Worm (Caenorhabditis elegans) whole organism, L3 larva: ENCODE results near the gene Y51H7C.3.

Experiments
- R02D3.7 ChIP-seq: fragments of 150-350 bp; optimal IDR thresholded peaks from 2 replicates; lab custom pipeline; 2014; ENCODE audit warnings: missing biosample characterization, missing genetic modification characterization
- ZK546.5 ChIP-seq: sonication (generic microtip); optimal IDR thresholded peaks from 2 replicates; lab custom pipeline; 2017; ENCODE audit warnings: missing biosample characterization, missing genetic modification characterization
- ama-1 ChIP-seq: fragments of 150-350 bp; optimal IDR thresholded peaks from 2 replicates; lab custom pipeline; 2018
- ceh-16 ChIP-seq: sonication (generic microtip); optimal IDR thresholded peaks from 2 replicates; lab custom pipeline; 2017; ENCODE audit warnings: missing biosample characterization, missing genetic modification characterization
- ceh-28 ChIP-seq: fragments of 150-350 bp; optimal IDR thresholded peaks from 2 replicates; lab custom pipeline; 2014; ENCODE audit warnings: missing biosample characterization, missing genetic modification reagents, missing genetic modification characterization
- ceh-82 ChIP-seq: fragments of 150-350 bp; optimal IDR thresholded peaks from 2 replicates; lab custom pipeline; 2014; ENCODE audit warnings: missing biosample characterization, missing genetic modification characterization
- egl-5 ChIP-seq: fragments of 150-350 bp; optimal IDR thresholded peaks from 2 replicates; lab custom pipeline; 2017; ENCODE audit warnings: missing biosample characterization, missing genetic modification reagents, missing genetic modification characterization, inconsistent platforms
- elt-1 ChIP-seq: fragments of 150-350 bp; optimal IDR thresholded peaks from 2 replicates; lab custom pipeline; 2014; ENCODE audit warnings: missing biosample characterization, missing genetic modification characterization
- elt-2 ChIP-seq: sonication (generic microtip); optimal IDR thresholded peaks from 2 replicates; lab custom pipeline; 2016; ENCODE audit warnings: missing genetic modification reagents, mild to moderate bottlenecking, missing genetic modification characterization, missing compliant biosample characterization
- elt-3 ChIP-seq, 3 experiments: fragments of 150-350 bp in 1 of 3; sonication (generic microtip) in 2 of 3; optimal IDR thresholded peaks; 2 replicates in 2 of 3; 4 replicates in 1 of 3; lab custom pipeline; 2014 to 2017; ENCODE audit warnings: missing biosample characterization in 3 of 3, missing genetic modification characterization in 3 of 3
- fkh-10 ChIP-seq: sonication (generic microtip); optimal IDR thresholded peaks from 2 replicates; lab custom pipeline; 2017; ENCODE audit warnings: missing biosample characterization, missing genetic modification reagents, missing genetic modification characterization
- fos-1 ChIP-seq: fragments of 150-350 bp; optimal IDR thresholded peaks from 2 replicates; lab custom pipeline; 2014; ENCODE audit warnings: missing biosample characterization, missing genetic modification characterization
- lin-15B ChIP-seq: fragments of 150-350 bp; optimal IDR thresholded peaks from 2 replicates; lab custom pipeline; 2014; ENCODE audit warnings: missing biosample characterization, missing genetic modification characterization
- mml-1 ChIP-seq: fragments of 150-350 bp; sonication (generic microtip); optimal IDR thresholded peaks from 3 replicates; lab custom pipeline; 2014; ENCODE audit warnings: missing biosample characterization, missing genetic modification characterization
- nhr-11 ChIP-seq: fragments of 150-350 bp; optimal IDR thresholded peaks from 2 replicates; lab custom pipeline; 2014; ENCODE audit warnings: missing biosample characterization, missing genetic modification characterization
- nhr-25 ChIP-seq: sonication (generic microtip); optimal IDR thresholded peaks from 2 replicates; lab custom pipeline; 2017; ENCODE audit warnings: missing biosample characterization, missing genetic modification characterization
- nhr-43 ChIP-seq: sonication (generic microtip); optimal IDR thresholded peaks from 2 replicates; lab custom pipeline; 2016; ENCODE audit warnings: mild to moderate bottlenecking, missing genetic modification characterization, missing compliant biosample characterization; ENCODE audit not compliant: poor library complexity, severe bottlenecking
- nhr-76 ChIP-seq: fragments of 150-350 bp; sonication (generic microtip); optimal IDR thresholded peaks from 5 replicates; lab custom pipeline; 2014; ENCODE audit warnings: missing biosample characterization, missing genetic modification characterization
- nhr-77 ChIP-seq: fragments of 150-350 bp; optimal IDR thresholded peaks from 2 replicates; lab custom pipeline; 2014; ENCODE audit warnings: missing biosample characterization, missing genetic modification characterization
- sea-2 ChIP-seq: fragments of 150-350 bp; sonication (generic microtip); optimal IDR thresholded peaks from 4 replicates; lab custom pipeline; 2014; ENCODE audit warnings: missing biosample characterization, missing genetic modification reagents, missing genetic modification characterization
- skn-1 ChIP-seq: fragments of 150-350 bp; optimal IDR thresholded peaks from 2 replicates; lab custom pipeline; 2014; ENCODE audit warnings: missing biosample characterization, missing genetic modification characterization
- snpc-4 ChIP-seq: fragments of 150-350 bp; optimal IDR thresholded peaks from 2 replicates; lab custom pipeline; 2014; ENCODE audit warnings: missing biosample characterization, missing genetic modification characterization
- tbx-2 ChIP-seq: sonication (generic microtip); optimal IDR thresholded peaks from 2 replicates; lab custom pipeline; 2016; ENCODE audit warnings: mild to moderate bottlenecking, missing genetic modification characterization, missing compliant biosample characterization
- unc-39 ChIP-seq: sonication (generic microtip); optimal IDR thresholded peaks from 4 replicates; lab custom pipeline; 2017; ENCODE audit warnings: missing biosample characterization, missing genetic modification characterization
- unc-62 ChIP-seq: fragments of 150-350 bp; sonication (generic microtip); optimal IDR thresholded peaks from 4 replicates; lab custom pipeline; 2014; ENCODE audit warnings: missing biosample characterization, missing genetic modification reagents, missing genetic modification characterization
- ztf-11 ChIP-seq: fragments of 150-350 bp; optimal IDR thresholded peaks from 2 replicates; lab custom pipeline; 2014; ENCODE audit warnings: missing biosample characterization, missing genetic modification characterization
- ztf-4 ChIP-seq: fragments of 150-350 bp; optimal IDR thresholded peaks from 2 replicates; lab custom pipeline; 2014; ENCODE audit warnings: missing biosample characterization, missing genetic modification characterization

Y51H7C.3 gene

ce11 chrII:1403056-1403455 is 35.2 kb upstream of the Y51H7C.3 start, which contains the start of the genes Y51H7C.41 and cogc-4:
Gene Y51H7C.41, plus strand, starts transcription at chrII:1403321.
Gene cogc-4, plus strand, starts transcription at chrII:1403441.
- no peak for TF ChIP-seq nhr-25 (tag; lab: Kevin White, UChicago)
- TF ChIP-seq fos-1 = no peak
- TF ChIP-seq tbx-2 (tag; lab: Kevin White, UChicago) = no peak
- TF ChIP-seq unc-62 (GFP tag; lab: Kevin White, UChicago) = no peak
- TF ChIP-seq mml-1 = no peak
- TF ChIP-seq ama-1 (lab: Kevin White, UChicago) = no peak
- no peak for TF ChIP-seq nhr-76 (tag; lab: Kevin White, UChicago)
- no peak for TF ChIP-seq ztf-11 (tag; lab: Kevin White, UChicago)
- no peak for TF ChIP-seq fkh-10 (GFP tag; lab: Kevin White, UChicago)

DNA sequence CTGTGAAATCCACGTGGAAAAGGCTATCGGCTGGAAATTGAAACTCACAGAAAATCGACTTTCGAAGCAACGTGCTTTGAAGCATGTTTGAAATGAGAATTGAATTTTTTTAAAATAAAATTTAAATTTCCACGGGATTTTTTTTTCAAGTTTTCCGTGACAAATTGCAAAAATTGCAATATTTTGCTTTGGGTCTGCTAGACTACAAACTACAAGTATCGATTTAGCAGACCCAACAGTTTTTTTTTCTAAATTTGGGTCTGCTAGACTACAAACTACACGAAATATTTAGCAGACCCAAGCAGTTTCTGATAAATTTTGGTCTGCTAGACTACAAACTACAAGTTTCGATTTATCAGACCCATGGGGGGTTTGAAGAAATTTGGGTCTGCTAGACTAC is 26.9 kb upstream of the Y51H7C.3 start, which contains the start of gene Y51H7C.9:
TSS of gene Y51H7C.9 (minus strand) at position 101 of the 400 bp plus-strand sequence.
- no peak for TF ChIP-seq ztf-4
- no peak for TF ChIP-seq elt-3 (tag; optimal IDR thresholded peaks at IDR 0.05; lab: Kevin White, UChicago)
- no peak for TF ChIP-seq skn-1 (tag; lab: Kevin White, UChicago)
- TF ChIP-seq fos-1 = no peak
- TF ChIP-seq sea-2 (GFP tag; lab: Kevin White, UChicago) = no peak
- TF ChIP-seq ceh-82 (tag; lab: Kevin White, UChicago) = no peak
- TF ChIP-seq ZK546.5 (tag; lab: Kevin White, UChicago) = no peak
- TF ChIP-seq nhr-77 (tag; lab: Kevin White, UChicago) = no peak
- no peak for TF ChIP-seq mml-1
- no peak for TF ChIP-seq elt-1 (tag; lab: Kevin White, UChicago)
- TF ChIP-seq ceh-16 (tag; lab: Kevin White, UChicago) = no peak
- TF ChIP-seq nhr-11 = no peak
- TF ChIP-seq tbx-2 (tag; lab: Kevin White, UChicago) = no peak
- TF ChIP-seq unc-62 (GFP tag; lab: Kevin White, UChicago) = no peak
- TF ChIP-seq nhr-76 (tag; lab: Kevin White, UChicago) = no peak
- TF ChIP-seq nhr-43 (tag; lab: Kevin White, UChicago) = no peak
- TF ChIP-seq elt-2 (tag; lab: Kevin White, UChicago) = no peak
- TF ChIP-seq snpc-4 (tag; lab: Kevin White, UChicago) = no peak
- no peak for TF ChIP-seq ama-1 (lab: Kevin White, UChicago)
- TF ChIP-seq egl-5 (tag; lab: Kevin White, UChicago) = no peak

ce11 chrII:1412359-1412907 is 25.9 kb upstream of the Y51H7C.3 start, which contains the start of gene alkb-1:
Gene alkb-1, plus strand, starts transcription at chrII:1412409.
- TF ChIP-seq nhr-25 (tag; lab: Kevin White, UChicago) = no peak
- TF ChIP-seq fkh-10 (GFP tag; lab: Kevin White, UChicago) = no peak
- no peak for TF ChIP-seq tbx-2 (tag; lab: Kevin White, UChicago)
- peak; percentile 93 for TF ChIP-seq ceh-28 (tag; lab: Kevin White, UChicago)
- TF ChIP-seq, all 47 proteins: peak for 1

DNA sequence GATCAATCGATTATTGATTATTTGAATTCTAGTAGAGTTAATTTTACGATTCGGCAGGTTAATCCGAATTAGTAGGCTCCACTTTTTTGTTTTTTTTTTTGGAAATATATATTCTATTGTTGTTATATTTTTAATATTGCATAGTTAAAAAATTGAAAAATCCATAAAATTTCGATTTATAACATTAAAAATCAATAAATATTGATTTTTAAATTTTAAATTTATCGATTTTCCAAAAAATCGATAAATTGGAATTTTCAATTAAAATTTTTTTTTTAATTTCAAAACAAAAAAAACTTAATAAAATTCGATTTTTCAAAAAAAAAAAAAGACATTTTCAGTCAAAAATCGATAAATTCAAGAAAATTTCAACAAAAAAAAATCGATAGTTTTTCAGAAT is 18.3 kb upstream of the Y51H7C.3 start:
- TF ChIP-seq R02D3.7 (tag; lab: Kevin White, UChicago) = no peak
- no peak for TF ChIP-seq ZK546.5 (tag; lab: Kevin White, UChicago)
- peak; percentile 84 for TF ChIP-seq ceh-28 (tag; lab: Kevin White, UChicago)
- TF ChIP-seq lin-15B (tag; lab: Kevin White, UChicago) = no peak

- TF ChIP-seq ceh-28 (tag; lab: Kevin White, UChicago) = peak; percentile 55
- no peak for TF ChIP-seq unc-39 (tag; lab: Kevin White, UChicago)
- TF ChIP-seq, all 47 proteins: peak for 1
These were observed 17.4 kb upstream of the Y51H7C.3 start for ce11 chrII:1420806-1421463.

DNA sequence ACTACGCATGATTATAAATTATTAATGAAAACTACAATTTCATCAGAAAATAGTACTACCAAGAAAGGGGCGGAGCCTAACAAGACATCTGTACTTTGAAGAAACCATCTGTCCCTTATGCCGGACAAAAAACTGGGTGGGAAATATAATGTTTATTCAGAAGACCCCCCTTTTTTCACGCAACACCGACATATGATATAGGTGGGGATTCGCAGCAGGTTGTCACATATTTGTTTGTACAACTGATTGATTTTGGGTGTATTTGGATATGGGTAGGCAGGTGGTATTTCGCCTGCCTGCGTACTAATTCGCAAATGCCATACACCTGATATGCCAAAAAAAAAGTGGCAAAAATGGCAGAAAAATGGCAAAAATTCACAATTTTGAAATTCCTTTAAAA is 14.6 kb upstream of the Y51H7C.3 start, which contains the start of gene Y51H7C.10:
TSS of gene Y51H7C.10 (minus strand) at position 101 of the 400 bp plus-strand sequence.
- no peak for TF ChIP-seq snpc-4 (tag; lab: Kevin White, UChicago)
- TF ChIP-seq elt-3 (tag; optimal IDR thresholded peaks at IDR 0.05; lab: Kevin White, UChicago) = no peak
- no peak for TF ChIP-seq fkh-10 (GFP tag; lab: Kevin White, UChicago)
- no peak for TF ChIP-seq nhr-25 (tag; lab: Kevin White, UChicago)
- TF ChIP-seq elt-2 (tag; lab: Kevin White, UChicago) = no peak
- TF ChIP-seq lin-15B (tag; lab: Kevin White, UChicago) = no peak
